Worm (Caenorhabditis elegans) whole organism, dauer: ENCODE measurements around the gene C53B7.3.
"Not testable (repeated sequence)": the region's sequence is repeated elsewhere in the genome, so short reads cannot be mapped to it uniquely, and the experiment has no call there.

Experiments
- unc-62 ChIP-seq: sonication (generic microtip); optimal IDR thresholded peaks from 2 replicates; lab custom pipeline; 2017; ENCODE audit warnings: missing biosample characterization, missing genetic modification reagents, missing genetic modification characterization

The C53B7.3 gene

ce11 chrX:6823218-6823979, 21.2 kb upstream of the C53B7.3 start, which contains the start of gene gei-15:
Gene gei-15 (minus strand): TSS chrX:6823268.
- no peak for TF ChIP-seq unc-62

ce11 chrX:6825840-6826239, 18.7 kb upstream of the C53B7.3 start, which contains the start of gene F41B4.1:
Gene F41B4.1 (minus strand): TSS chrX:6825862.
- no peak for TF ChIP-seq unc-62

ce11 chrX:6835166-6835565, 9.4 kb upstream of the C53B7.3 start, which contains the start of gene F41B4.2:
Gene F41B4.2 (minus strand): TSS chrX:6835266.
- no peak for TF ChIP-seq unc-62

ce11 chrX:6836065-6836527, 8.5 kb upstream of the C53B7.3 start, which contains the start of gene F41B4.3:
Gene F41B4.3 (minus strand): TSS chrX:6836115.
- TF ChIP-seq unc-62: no peak

- TF ChIP-seq unc-62: no peak
Observed at ce11 chrX:6840670-6841308, 3.8 kb upstream of the C53B7.3 start, which contains the start of the genes glr-6 and asg-2. Gene glr-6 (minus strand): TSS chrX:6840720. Gene asg-2 (plus strand): TSS chrX:6841258.

- TF ChIP-seq unc-62: no peak
Observed at ce11 chrX:6845934-6846333, 1.4 kb downstream of the C53B7.3 start, which contains the start of gene C53B7.2. Gene C53B7.2 (plus strand): TSS chrX:6846234.

- TF ChIP-seq unc-62: no peak
Observed at ce11 chrX:6848596-6848995, 4.0 kb downstream of the C53B7.3 start.

- TF ChIP-seq unc-62: no peak
Observed at ce11 chrX:6850412-6850811, 5.9 kb downstream of the C53B7.3 start.

- no peak for TF ChIP-seq unc-62
Observed at ce11 chrX:6853318-6853717, 8.8 kb downstream of the C53B7.3 start, which contains the start of gene rig-3. Gene rig-3 (plus strand): TSS chrX:6853618.

ce11 chrX:6856793-6857192, 12.2 kb downstream of the C53B7.3 start:
- no peak for TF ChIP-seq unc-62

- no peak for TF ChIP-seq unc-62
Observed at ce11 chrX:6861564-6861963, 17.0 kb downstream of the C53B7.3 start.

- no peak for TF ChIP-seq unc-62
Observed at ce11 chrX:6863032-6863431, 18.5 kb downstream of the C53B7.3 start, which contains the start of gene nep-4. Gene nep-4 (minus strand): TSS chrX:6863424.

- TF ChIP-seq unc-62: no peak
Observed at ce11 chrX:6865839-6866238, 21.3 kb downstream of the C53B7.3 start, which contains the start of gene odr-10. Gene odr-10 (minus strand): TSS chrX:6865939.

ce11 chrX:6866900-6867299, 22.3 kb downstream of the C53B7.3 start:
- TF ChIP-seq unc-62: no peak

- TF ChIP-seq unc-62: no peak
Observed at ce11 chrX:6867707-6868106, 23.2 kb downstream of the C53B7.3 start.

- not testable (repeated sequence) for TF ChIP-seq unc-62
Observed at ce11 chrX:6868669-6869068, 24.1 kb downstream of the C53B7.3 start, which contains the start of gene C53B7.6. Gene C53B7.6 (minus strand): TSS chrX:6868769.

ce11 chrX:6874723-6875122, 30.2 kb downstream of the C53B7.3 start, which contains the start of gene F41C6.4:
Gene F41C6.4 (minus strand): TSS chrX:6874823.
- TF ChIP-seq unc-62: no peak
